Fruit fly (Drosophila melanogaster): ENCODE results near the gene mei-9.

Gene mei-9

dm6 chrX:4366196-4366595, 47.6 kb upstream of the mei-9 start, which contains the start of gene CG3626 (continued):
- TF ChIP-seq Side (GFP tag; optimal IDR thresholded peaks at IDR 0.05) = peak; percentile 35
- no peak for TF ChIP-seq CG18011 (GFP tag; optimal IDR thresholded peaks at IDR 0.05)
- no peak for TF ChIP-seq odd (GFP tag; optimal IDR thresholded peaks at IDR 0.05)
- no peak for TF ChIP-seq CG31224 (GFP tag; IDR thresholded peaks at IDR 0.05)
- TF ChIP-seq Blimp-1 (GFP tag; optimal IDR thresholded peaks at IDR 0.05) = no peak
- TF ChIP-seq MTF-1 (GFP tag; optimal IDR thresholded peaks at IDR 0.05; ENCODE audit: borderline replicate concordance) = no peak
- peak; percentile 71; the same call in 2 of the 3 replicates for TF ChIP-seq Doc3 (GFP tag; IDR thresholded peaks at IDR 0.05; ENCODE audit: partially characterized antibody)
- no peak for TF ChIP-seq CG14965 (GFP tag; optimal IDR thresholded peaks at IDR 0.05; ENCODE audit: borderline replicate concordance)
- TF ChIP-seq Lhr (GFP tag; optimal IDR thresholded peaks at IDR 0.05) = peak; percentile 95
- TF ChIP-seq Hr78 (GFP tag; optimal IDR thresholded peaks at IDR 0.05) = no peak
- TF ChIP-seq CG12744 (GFP tag; optimal IDR thresholded peaks at IDR 0.05) = peak; percentile 21
- TF ChIP-seq ash1 (GFP tag; optimal IDR thresholded peaks at IDR 0.05) = no peak
- no peak for TF ChIP-seq jing (GFP tag; optimal IDR thresholded peaks at IDR 0.05)
- no peak for TF ChIP-seq usp (GFP tag; optimal IDR thresholded peaks at IDR 0.05)
- no peak for TF ChIP-seq CG43689 (GFP tag; IDR thresholded peaks at IDR 0.05)
- no peak for TF ChIP-seq br (optimal IDR thresholded peaks at IDR 0.05)
- TF ChIP-seq CG33557 (GFP tag; optimal IDR thresholded peaks at IDR 0.05) = no peak
- TF ChIP-seq dysf (GFP tag; IDR thresholded peaks at IDR 0.05) = no peak
- no peak for TF ChIP-seq CG2889 (GFP tag; IDR thresholded peaks at IDR 0.05)
- peak; percentile 9 for TF ChIP-seq Jarid2 (GFP tag; optimal IDR thresholded peaks at IDR 0.05)
- TF ChIP-seq chinmo (GFP tag; IDR thresholded peaks at IDR 0.05; ENCODE audit: partially characterized antibody) = no peak
- 0 out of 3 replicates have a peak, but pooled peaks have one; percentile 15 for TF ChIP-seq Dbx (GFP tag; IDR thresholded peaks at IDR 0.05)
- peak; percentile 16 for TF ChIP-seq CG10654 (GFP tag; optimal IDR thresholded peaks at IDR 0.05)
- no peak for TF ChIP-seq CG31365 (tag; optimal IDR thresholded peaks at IDR 0.05)
- TF ChIP-seq BtbVII (GFP tag; optimal IDR thresholded peaks at IDR 0.05) = no peak
- TF ChIP-seq CG9215 (GFP tag; IDR thresholded peaks at IDR 0.05) = no peak
- peak; percentile 0 for TF ChIP-seq Hsf (GFP tag; optimal IDR thresholded peaks at IDR 0.05)
- TF ChIP-seq CG7745 (tag; optimal IDR thresholded peaks at IDR 0.05) = no peak
- TF ChIP-seq CG10979 (tag; optimal IDR thresholded peaks at IDR 0.05) = no peak
- no peak for TF ChIP-seq CG18599 (GFP tag; optimal IDR thresholded peaks at IDR 0.05)
- TF ChIP-seq Myb (GFP tag; optimal IDR thresholded peaks at IDR 0.05) = peak; percentile 41
- TF ChIP-seq Doc2 (GFP tag; IDR thresholded peaks at IDR 0.05) = no peak
- TF ChIP-seq kah (GFP tag; optimal IDR thresholded peaks at IDR 0.05) = no peak
- no peak for TF ChIP-seq abd-A (tag; optimal IDR thresholded peaks at IDR 0.05)
- TF ChIP-seq Dip3 (GFP tag; optimal IDR thresholded peaks at IDR 0.05) = peak; percentile 5
- peak; percentile 11 for TF ChIP-seq CG7786 (GFP tag; optimal IDR thresholded peaks at IDR 0.05)
- no peak for TF ChIP-seq CG11723 (GFP tag; optimal IDR thresholded peaks at IDR 0.05)
- TF ChIP-seq inv (GFP tag; IDR thresholded peaks at IDR 0.05; ENCODE audit: partially characterized antibody) = peak; percentile 84; the same call in 1 of the 2 replicates
- TF ChIP-seq repo (GFP tag; optimal IDR thresholded peaks at IDR 0.05) = peak; percentile 4
- TF ChIP-seq grn (GFP tag; optimal IDR thresholded peaks at IDR 0.05) = peak; percentile 52
- TF ChIP-seq CG32532 (GFP tag; IDR thresholded peaks at IDR 0.05) = no peak
- no peak for TF ChIP-seq CG10209 (GFP tag; optimal IDR thresholded peaks at IDR 0.05)
- TF ChIP-seq CTCF (GFP tag; optimal IDR thresholded peaks at IDR 0.05) = peak; percentile 74
- no peak for TF ChIP-seq CG9609 (GFP tag; optimal IDR thresholded peaks at IDR 0.05)
- TF ChIP-seq Awh (GFP tag; IDR thresholded peaks at IDR 0.05) = no peak
- no peak for TF ChIP-seq Lpt (GFP tag; optimal IDR thresholded peaks at IDR 0.05)
- no peak for TF ChIP-seq Usf (GFP tag; optimal IDR thresholded peaks at IDR 0.05)
- peak; percentile 36 for TF ChIP-seq CG2116 (GFP tag; optimal IDR thresholded peaks at IDR 0.05)
- TF ChIP-seq CG2678 (tag; optimal IDR thresholded peaks at IDR 0.05) = no peak
- TF ChIP-seq HLHmδ (GFP tag; optimal IDR thresholded peaks at IDR 0.05) = no peak
- TF ChIP-seq ap (GFP tag; IDR thresholded peaks at IDR 0.05) = no peak
- TF ChIP-seq CG2199 (GFP tag; IDR thresholded peaks at IDR 0.05) = peak; percentile 80; the same call in 1 of the 3 replicates
